Worm (Caenorhabditis elegans): ENCODE results near the gene srd-56.

The srd-56 gene

DNA sequence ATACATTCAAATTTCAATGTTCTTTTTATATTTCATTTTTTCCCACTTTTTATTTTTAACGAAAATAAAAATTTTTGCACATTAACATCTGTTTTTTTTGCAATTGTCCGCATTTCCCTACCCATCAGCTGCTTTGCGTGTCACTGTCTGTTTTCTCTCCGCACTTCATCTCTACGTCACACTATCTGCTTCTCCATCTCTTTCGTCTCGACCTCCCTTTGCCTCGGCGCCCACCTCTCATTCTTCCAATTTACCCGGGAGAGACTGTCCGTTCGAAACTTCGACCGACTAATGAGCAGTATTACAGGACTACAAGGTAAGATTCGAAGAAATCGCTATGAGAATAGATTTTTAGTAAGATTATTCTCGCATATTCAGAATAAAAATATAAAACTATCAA lies 47.6 kb downstream of the srd-56 start, which contains the start of gene C27H5.2:
Gene C27H5.2 (plus strand): TSS at position 190 of the 400 bp plus-strand sequence.
- no peak for TF ChIP-seq cebp-1 (GFP tag; IDR thresholded peaks at IDR 0.05)
- peak; percentile 9 for TF ChIP-seq cebp-1 (tag; optimal IDR thresholded peaks at IDR 0.05)
- TF ChIP-seq nhr-80 (tag; optimal IDR thresholded peaks at IDR 0.05) = peak; percentile 69
- no peak for TF ChIP-seq nfyb-1 (GFP tag; IDR thresholded peaks at IDR 0.05)
- peak; percentile 14 for TF ChIP-seq ama-1 (optimal IDR thresholded peaks at IDR 0.05)
- TF ChIP-seq ama-1 (GFP tag; optimal IDR thresholded peaks at IDR 0.05) = no peak
- TF ChIP-seq hmg-1.2 (GFP tag; IDR thresholded peaks at IDR 0.05) = peak; percentile 14; the same call in 1 of the 2 replicates
- no peak for TF ChIP-seq chd-7 (tag; optimal IDR thresholded peaks at IDR 0.05)
- TF ChIP-seq somi-1 (GFP tag; optimal IDR thresholded peaks at IDR 0.05) = no peak
- no peak for TF ChIP-seq madf-8 (GFP tag; conservative IDR thresholded peaks at IDR 0.05)
- peak; percentile 49; the same call in 1 of the 2 replicates for TF ChIP-seq Y53G8AR.9 (GFP tag; conservative IDR thresholded peaks at IDR 0.05)
- no peak for TF ChIP-seq hsf-1 (GFP tag; IDR thresholded peaks at IDR 0.05)
- no peak for TF ChIP-seq repo-1 (tag; optimal IDR thresholded peaks at IDR 0.05)

DNA sequence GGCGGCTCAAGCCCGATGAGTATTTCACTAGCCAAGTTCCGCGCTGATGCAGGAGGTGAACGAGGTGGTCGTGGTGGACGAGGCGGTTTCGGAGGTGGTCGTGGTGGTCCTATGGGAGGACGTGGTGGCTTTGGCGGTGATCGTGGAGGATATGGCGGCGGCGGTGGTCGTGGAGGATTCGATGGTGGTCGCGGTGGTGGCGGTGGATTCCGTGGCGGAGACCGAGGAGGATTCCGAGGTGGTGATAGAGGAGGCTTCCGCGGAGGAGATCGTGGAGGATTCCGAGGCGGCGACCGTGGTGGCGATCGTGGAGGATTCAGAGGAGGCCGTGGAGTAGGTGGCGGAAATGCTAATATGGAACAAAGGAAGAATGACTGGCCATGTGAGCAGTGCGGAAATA lies 48.3 kb downstream of the srd-56 start:
- TF ChIP-seq egrh-3 (GFP tag; IDR thresholded peaks at IDR 0.05) (peak; percentile 88), C06A6.2 (GFP tag; conservative IDR thresholded peaks at IDR 0.05) (no peak), zfh-2 (GFP tag; conservative IDR thresholded peaks at IDR 0.05) (peak; percentile 88), repo-1 (tag; optimal IDR thresholded peaks at IDR 0.05) (no peak), sdz-38 (tag; optimal IDR thresholded peaks at IDR 0.05) (no peak), akir-1 (GFP tag; optimal IDR thresholded peaks at IDR 0.05) (no peak), sptf-2 (GFP tag; optimal IDR thresholded peaks at IDR 0.05) (no peak), chd-7 (tag; optimal IDR thresholded peaks at IDR 0.05) (no peak), B0035.1 (tag; optimal IDR thresholded peaks at IDR 0.05) (no peak), ztf-22 (GFP tag; optimal IDR thresholded peaks at IDR 0.05) (no peak)

DNA sequence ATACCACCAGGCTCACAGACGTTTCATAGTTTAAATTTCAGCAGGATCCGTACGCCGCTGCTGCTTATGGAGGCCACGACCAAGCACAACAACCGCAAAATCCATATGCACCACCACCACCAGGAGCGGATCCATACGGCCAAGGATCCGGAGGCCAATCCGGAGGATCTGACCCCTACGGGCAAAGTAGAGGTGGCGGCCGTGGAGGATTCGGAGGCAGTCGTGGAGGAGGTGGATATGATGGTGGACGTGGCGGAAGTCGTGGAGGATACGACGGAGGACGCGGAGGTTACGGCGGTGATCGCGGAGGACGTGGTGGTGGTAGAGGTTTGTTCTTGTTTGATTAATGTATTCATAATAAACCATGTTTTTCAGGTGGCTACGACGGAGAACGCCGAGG lies 49.9 kb downstream of the srd-56 start:
- TF ChIP-seq egrh-3 (GFP tag; IDR thresholded peaks at IDR 0.05) = peak; percentile 51; the same call in 1 of the 2 replicates
- TF ChIP-seq hsf-1 (GFP tag; IDR thresholded peaks at IDR 0.05) = 0 out of 2 replicates have a peak, but pooled peaks have one; percentile 8
- TF ChIP-seq zfh-2 (GFP tag; conservative IDR thresholded peaks at IDR 0.05) = peak; percentile 83
